Fruit fly (Drosophila melanogaster): ENCODE data around the gene CG12713.

DNA sequence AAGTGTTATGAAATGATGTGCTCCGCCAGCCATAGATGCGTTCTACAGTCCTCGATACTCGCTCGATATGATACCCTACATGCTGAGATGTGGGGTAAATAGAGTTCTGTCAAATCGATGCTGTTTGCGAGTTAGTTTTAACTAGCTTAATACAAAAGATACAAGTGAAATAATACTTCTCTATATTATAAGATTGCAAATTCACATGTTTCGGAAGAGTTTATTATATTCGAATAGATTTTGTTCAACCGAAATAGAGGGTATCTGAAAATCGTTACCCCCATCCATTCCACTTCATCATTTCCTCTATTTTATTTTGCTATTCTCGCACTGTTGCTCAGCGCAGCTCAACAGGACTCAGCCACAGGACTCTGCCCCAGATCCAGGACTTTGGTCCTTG lies 38.0 kb upstream of the CG12713 start:
- TF ChIP-seq CG16779 (GFP tag; IDR thresholded peaks at IDR 0.05) (no peak), CG4854 (GFP tag; optimal IDR thresholded peaks at IDR 0.05) (no peak)

Measured in whole organism, embryonic.